Fruit fly (Drosophila melanogaster) whole organism, pupa: Measurements from ENCODE around the gene Nct.
A peak's percentile ranks its signal among the peaks of the same experiment; 100 is the strongest.

ENCODE experiments used
- CG10348 ChIP-seq: fragments of 200-800 bp; sonication (Bioruptor generic); IDR thresholded peaks from 2 replicates; pipeline ENCODE4 v1.3.6; 2022; ENCODE audit warnings: missing biosample characterization, missing genetic modification characterization
- CG12605 ChIP-seq: fragments of 200-800 bp; sonication (Bioruptor generic); IDR thresholded peaks from 2 replicates; pipeline ENCODE4 v1.3.6; 2022; ENCODE audit warnings: missing biosample characterization, missing genetic modification characterization
- CG13204 ChIP-seq: fragments of 200-800 bp; sonication (Bioruptor generic); optimal IDR thresholded peaks from 2 replicates; lab custom pipeline; 2018; ENCODE audit warnings: missing biosample characterization, mild to moderate bottlenecking, missing genetic modification characterization, moderate library complexity
- CG14655 ChIP-seq: fragments of 200-800 bp; sonication (Bioruptor generic); optimal IDR thresholded peaks from 3 replicates; lab custom pipeline; 2017; ENCODE audit warnings: mild to moderate bottlenecking, missing biosample characterization, missing genetic modification reagents, missing genetic modification characterization
- CG15710 ChIP-seq: fragments of 200-800 bp; sonication (Bioruptor generic); optimal IDR thresholded peaks from 2 replicates; lab custom pipeline; 2018; ENCODE audit warnings: missing biosample characterization, mild to moderate bottlenecking, missing genetic modification characterization, moderate library complexity
- CG17806 ChIP-seq: fragments of 200-800 bp; sonication (Bioruptor generic); optimal IDR thresholded peaks from 2 replicates; lab custom pipeline; 2018; ENCODE audit warnings: missing biosample characterization, mild to moderate bottlenecking, missing genetic modification characterization, moderate library complexity
- CG32121 ChIP-seq: fragments of 200-800 bp; sonication (Bioruptor generic); IDR thresholded peaks from 2 replicates; pipeline ENCODE4 v1.3.6; 2022; ENCODE audit warnings: missing biosample characterization, missing genetic modification characterization
- CG34367 ChIP-seq: fragments of 200-800 bp; sonication (Bioruptor generic); optimal IDR thresholded peaks from 2 replicates; lab custom pipeline; 2018; ENCODE audit warnings: missing biosample characterization, mild to moderate bottlenecking, missing genetic modification characterization
- CG4496 ChIP-seq: fragments of 200-800 bp; sonication (Bioruptor generic); IDR thresholded peaks from 3 replicates; pipeline ENCODE4 v1.3.6; 2022; ENCODE audit warnings: missing biosample characterization, missing genetic modification characterization
- CG8159 ChIP-seq: fragments of 200-800 bp; sonication (Bioruptor generic); optimal IDR thresholded peaks from 3 replicates; lab custom pipeline; 2018; ENCODE audit warnings: missing biosample characterization, mild to moderate bottlenecking, missing genetic modification characterization, moderate library complexity
- CG8301 ChIP-seq: fragments of 200-800 bp; sonication (Bioruptor generic); optimal IDR thresholded peaks from 2 replicates; lab custom pipeline; 2018; ENCODE audit warnings: missing biosample characterization, mild to moderate bottlenecking, missing genetic modification characterization
- CG9948 ChIP-seq: fragments of 200-800 bp; sonication (Bioruptor generic); optimal IDR thresholded peaks from 2 replicates; lab custom pipeline; 2018; ENCODE audit warnings: missing biosample characterization, mild to moderate bottlenecking, missing genetic modification characterization, moderate library complexity
- D1 ChIP-seq: fragments of 200-800 bp; sonication (Bioruptor generic); optimal IDR thresholded peaks from 2 replicates; lab custom pipeline; 2018; ENCODE audit warnings: missing biosample characterization, mild to moderate bottlenecking, missing genetic modification characterization, moderate library complexity
- EcR ChIP-seq: fragments of 200-800 bp; sonication (Bioruptor generic); optimal IDR thresholded peaks from 3 replicates; lab custom pipeline; 2019; ENCODE audit warnings: missing biosample characterization, missing genetic modification characterization, mild to moderate bottlenecking, moderate library complexity, missing genetic modification reagents
- Ets98B ChIP-seq: fragments of 200-800 bp; sonication (Bioruptor generic); IDR thresholded peaks from 2 replicates; pipeline ENCODE4 v1.3.6; 2022; ENCODE audit warnings: missing biosample characterization, missing genetic modification characterization
- Pif1A ChIP-seq: fragments of 200-800 bp; sonication (Bioruptor generic); optimal IDR thresholded peaks from 3 replicates; lab custom pipeline; 2016; ENCODE audit warnings: missing biosample characterization, missing genetic modification characterization
- Pif1B ChIP-seq: fragments of 200-800 bp; sonication (Bioruptor generic); optimal IDR thresholded peaks from 3 replicates; lab custom pipeline; 2016; ENCODE audit warnings: missing biosample characterization, missing genetic modification characterization
- Snoo ChIP-seq: fragments of 200-800 bp; sonication (Bioruptor generic); optimal IDR thresholded peaks from 3 replicates; lab custom pipeline; 2017; ENCODE audit warnings: missing biosample characterization, mild to moderate bottlenecking, missing genetic modification characterization, inconsistent platforms
- fd96Ca ChIP-seq: fragments of 200-800 bp; sonication (Bioruptor generic); IDR thresholded peaks from 3 replicates; pipeline ENCODE4 v1.3.6; 2022; ENCODE audit warnings: missing biosample characterization, missing genetic modification characterization
- gl ChIP-seq: fragments of 200-800 bp; sonication (Bioruptor generic); optimal IDR thresholded peaks from 2 replicates; lab custom pipeline; 2018; ENCODE audit warnings: missing biosample characterization, mild to moderate bottlenecking, missing genetic modification characterization
- rn ChIP-seq: fragments of 200-800 bp; sonication (Bioruptor generic); IDR thresholded peaks from 2 replicates; pipeline ENCODE4 v1.3.6; 2022; ENCODE audit warnings: missing biosample characterization, missing genetic modification characterization

Gene Nct

dm6 chr3R:24890217-24890616, 38.8 kb downstream of the Nct start:
- no peak for TF ChIP-seq CG14655 (GFP tag; lab: Kevin White, UChicago)
- TF ChIP-seq gl, result no peak
- TF ChIP-seq Pif1B, result no peak
- no peak for TF ChIP-seq CG17806
- TF ChIP-seq CG4496 (GFP tag; lab: Robert Waterston, UW), result no peak
- no peak for TF ChIP-seq CG12605
- no peak for TF ChIP-seq rn (GFP tag; lab: Robert Waterston, UW)
- TF ChIP-seq CG8159 (tag; lab: Kevin White, UChicago), result no peak
- no peak for TF ChIP-seq CG34367
- no peak for TF ChIP-seq Snoo (tag; lab: Kevin White, UChicago)
- no peak for TF ChIP-seq Ets98B (GFP tag; lab: Robert Waterston, UW)
- TF ChIP-seq CG9948 (tag; lab: Kevin White, UChicago), result no peak
- TF ChIP-seq CG13204 (GFP tag; lab: Kevin White, UChicago), result no peak
- no peak for TF ChIP-seq D1
- TF ChIP-seq Pif1A (GFP tag; lab: Kevin White, UChicago), result no peak
- no peak for TF ChIP-seq EcR

DNA sequence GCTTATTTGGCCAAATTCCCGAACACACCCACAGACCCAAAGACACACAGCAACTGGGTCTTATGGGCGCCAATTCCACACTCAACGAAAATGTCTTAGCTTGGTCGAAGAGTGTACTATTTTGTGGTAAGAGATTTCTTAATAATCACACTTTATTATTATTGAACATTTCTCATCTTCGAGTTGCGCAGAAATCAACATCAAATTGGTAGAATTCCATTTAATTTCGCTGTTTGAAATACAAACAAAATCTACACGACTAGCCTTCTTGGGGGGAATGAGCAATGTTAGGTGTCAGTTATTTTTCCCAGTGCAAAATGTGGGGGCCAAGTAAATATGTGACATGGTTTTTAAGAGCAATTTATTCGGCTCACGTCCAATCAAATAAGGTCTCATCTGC, 39.5 kb downstream of the Nct start:
- TF ChIP-seq CG15710 (tag; lab: Kevin White, UChicago) (no peak), CG14655 (GFP tag; lab: Kevin White, UChicago) (peak; percentile 45), fd96Ca (GFP tag; lab: Robert Waterston, UW) (peak; percentile 50; the same call in 1 of the 3 replicates), CG34367 (no peak), CG8159 (tag; lab: Kevin White, UChicago) (no peak), CG12605 (no peak), CG10348 (GFP tag; lab: Robert Waterston, UW) (no peak), Pif1A (GFP tag; lab: Kevin White, UChicago) (peak; percentile 3), EcR (no peak), CG8301 (peak; percentile 51), CG17806 (no peak), CG4496 (GFP tag; lab: Robert Waterston, UW) (no peak), gl (no peak), Snoo (tag; lab: Kevin White, UChicago) (no peak), Ets98B (GFP tag; lab: Robert Waterston, UW) (peak; percentile 39), Pif1B (no peak), CG13204 (GFP tag; lab: Kevin White, UChicago) (no peak), rn (GFP tag; lab: Robert Waterston, UW) (no peak), CG9948 (tag; lab: Kevin White, UChicago) (no peak), D1 (no peak), CG32121 (GFP tag; lab: Robert Waterston, UW) (no peak; the same call in 1 of the 2 replicates)

- TF ChIP-seq Pif1A (GFP tag; lab: Kevin White, UChicago), result peak; percentile 70
- peak; percentile 82 for TF ChIP-seq Snoo (tag; lab: Kevin White, UChicago)
- TF ChIP-seq CG32121 (GFP tag; lab: Robert Waterston, UW), result peak; percentile 88
- TF ChIP-seq fd96Ca (GFP tag; lab: Robert Waterston, UW), result 0 out of 3 replicates have a peak, but pooled peaks have one; percentile 12
- peak; percentile 76 for TF ChIP-seq Pif1B
- TF ChIP-seq Ets98B (GFP tag; lab: Robert Waterston, UW), result peak; percentile 61
- peak; percentile 94 for TF ChIP-seq CG8301
- peak; percentile 79 for TF ChIP-seq EcR
- peak; percentile 56 for TF ChIP-seq CG12605
- TF ChIP-seq CG17806, result peak; percentile 95
- TF ChIP-seq CG10348 (GFP tag; lab: Robert Waterston, UW), result peak; percentile 23; the same call in 1 of the 2 replicates
- TF ChIP-seq CG4496 (GFP tag; lab: Robert Waterston, UW), result peak; percentile 79
- TF ChIP-seq rn (GFP tag; lab: Robert Waterston, UW), result peak; percentile 64; the same call in 1 of the 2 replicates
- peak; percentile 95 for TF ChIP-seq CG9948 (tag; lab: Kevin White, UChicago)
- TF ChIP-seq gl, result peak; percentile 74
- TF ChIP-seq D1, result peak; percentile 98
- peak; percentile 83 for TF ChIP-seq CG34367
- peak; percentile 96 for TF ChIP-seq CG14655 (GFP tag; lab: Kevin White, UChicago)
- TF ChIP-seq CG8159 (tag; lab: Kevin White, UChicago), result peak; percentile 96
- TF ChIP-seq CG15710 (tag; lab: Kevin White, UChicago), result peak; percentile 91
- peak; percentile 51 for TF ChIP-seq CG13204 (GFP tag; lab: Kevin White, UChicago)
- TF ChIP-seq, all 21 proteins: peak for 21
These were observed 42.0 kb downstream of the Nct start for dm6 chr3R:24893320-24893955.

- TF ChIP-seq Ets98B (GFP tag; lab: Robert Waterston, UW) (peak; percentile 41; the same call in 1 of the 2 replicates), fd96Ca (GFP tag; lab: Robert Waterston, UW) (0 out of 3 replicates have a peak, but pooled peaks have one; percentile 48), Snoo (tag; lab: Kevin White, UChicago) (no peak), CG13204 (GFP tag; lab: Kevin White, UChicago) (peak; percentile 19), EcR (peak; percentile 46), CG32121 (GFP tag; lab: Robert Waterston, UW) (no peak)
These were observed 43.2 kb downstream of the Nct start, which contains the start of the genes CG31121 and CG11069 for dm6 chr3R:24894419-24895206. TSS of gene CG31121 (minus strand) at chr3R:24894605. TSS of gene CG11069 (plus strand) at chr3R:24894742.

DNA sequence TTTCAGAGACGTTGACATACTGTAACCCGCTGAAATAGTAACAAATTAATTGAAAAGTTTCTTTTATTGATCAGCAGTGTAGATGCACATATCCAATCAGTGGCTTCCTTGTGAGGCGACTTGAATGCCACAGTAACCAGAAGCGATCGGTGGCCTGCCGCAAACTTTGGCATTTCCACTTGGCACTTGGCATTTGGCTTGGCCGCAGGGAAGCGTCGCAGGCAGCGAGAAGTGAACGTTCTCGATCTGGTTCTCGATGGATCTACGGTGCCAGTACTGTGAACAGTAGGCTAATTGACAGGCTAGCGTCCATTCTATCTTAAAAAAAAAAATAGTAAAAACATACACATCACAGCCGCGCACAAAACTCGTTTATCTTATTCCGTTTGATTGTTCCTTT, 49.4 kb downstream of the Nct start, which contains the start of gene CG10845:
Gene CG10845 (plus strand): TSS at position 301 of the 400 bp plus-strand sequence.
- TF ChIP-seq Pif1B (no peak), CG8159 (tag; lab: Kevin White, UChicago) (no peak), D1 (no peak), CG12605 (no peak), EcR (no peak), CG13204 (GFP tag; lab: Kevin White, UChicago) (no peak), fd96Ca (GFP tag; lab: Robert Waterston, UW) (no peak), Pif1A (GFP tag; lab: Kevin White, UChicago) (no peak), Ets98B (GFP tag; lab: Robert Waterston, UW) (no peak), CG34367 (no peak), Snoo (tag; lab: Kevin White, UChicago) (no peak), CG4496 (GFP tag; lab: Robert Waterston, UW) (no peak), CG15710 (tag; lab: Kevin White, UChicago) (no peak), CG17806 (no peak), rn (GFP tag; lab: Robert Waterston, UW) (no peak), CG8301 (no peak), CG10348 (GFP tag; lab: Robert Waterston, UW) (no peak), CG32121 (GFP tag; lab: Robert Waterston, UW) (no peak)
